Worm (Caenorhabditis elegans) whole organism, L2 larva: Measurements from ENCODE around the gene ZK673.6.

Source experiments
- C34F6.9 ChIP-seq: fragments of 150-350 bp; optimal IDR thresholded peaks from 2 replicates; lab custom pipeline; 2014; ENCODE audit warnings: missing biosample characterization, missing genetic modification characterization
- F13H6.1 ChIP-seq: sonication (generic microtip); optimal IDR thresholded peaks from 2 replicates; lab custom pipeline; 2016; ENCODE audit warnings: missing genetic modification characterization, missing compliant biosample characterization
- R02D3.7 ChIP-seq: fragments of 150-350 bp; optimal IDR thresholded peaks from 2 replicates; lab custom pipeline; 2014; ENCODE audit warnings: missing biosample characterization, missing genetic modification characterization
- alr-1 ChIP-seq: fragments of 150-350 bp; optimal IDR thresholded peaks from 2 replicates; lab custom pipeline; 2014; ENCODE audit warnings: missing biosample characterization, missing genetic modification characterization
- aly-2 ChIP-seq: fragments of 150-350 bp; optimal IDR thresholded peaks from 2 replicates; lab custom pipeline; 2014; ENCODE audit warnings: missing biosample characterization, missing genetic modification characterization
- ama-1 ChIP-seq: fragments of 150-350 bp; optimal IDR thresholded peaks from 2 replicates; lab custom pipeline; 2018; ENCODE audit warnings: inconsistent platforms
- blmp-1 ChIP-seq: sonication (generic microtip); optimal IDR thresholded peaks from 2 replicates; lab custom pipeline; 2017; ENCODE audit warnings: missing genetic modification characterization, mild to moderate bottlenecking, missing compliant biosample characterization, antibody characterized with exemption, moderate library complexity; ENCODE audit not compliant: insufficient read depth
- ceh-16 ChIP-seq: fragments of 150-350 bp; optimal IDR thresholded peaks from 2 replicates; lab custom pipeline; 2014; ENCODE audit warnings: missing biosample characterization, missing genetic modification characterization
- ceh-82 ChIP-seq: fragments of 150-350 bp; optimal IDR thresholded peaks from 2 replicates; lab custom pipeline; 2014; ENCODE audit warnings: missing biosample characterization, missing genetic modification characterization
- dmd-4 ChIP-seq: sonication (generic microtip); optimal IDR thresholded peaks from 2 replicates; lab custom pipeline; 2017; ENCODE audit warnings: missing biosample characterization, missing genetic modification characterization
- egl-27 ChIP-seq: sonication (generic microtip); optimal IDR thresholded peaks from 3 replicates; lab custom pipeline; 2017; ENCODE audit warnings: missing biosample characterization, missing genetic modification reagents, missing genetic modification characterization
- elt-1 ChIP-seq: fragments of 150-350 bp; optimal IDR thresholded peaks from 2 replicates; lab custom pipeline; 2014; ENCODE audit warnings: missing biosample characterization, missing genetic modification characterization
- fos-1 ChIP-seq: fragments of 150-350 bp; optimal IDR thresholded peaks from 2 replicates; lab custom pipeline; 2014; ENCODE audit warnings: missing biosample characterization, missing genetic modification characterization
- lin-11 ChIP-seq: fragments of 150-350 bp; sonication (generic microtip); optimal IDR thresholded peaks from 2 replicates; lab custom pipeline; 2014; ENCODE audit warnings: missing biosample characterization, missing genetic modification characterization, inconsistent platforms, mixed read lengths
- lin-13 ChIP-seq: fragments of 150-350 bp; optimal IDR thresholded peaks from 2 replicates; lab custom pipeline; 2014; ENCODE audit warnings: missing biosample characterization, missing genetic modification reagents, missing genetic modification characterization
- lin-39 ChIP-seq: fragments of 150-350 bp; optimal IDR thresholded peaks from 2 replicates; lab custom pipeline; 2014; ENCODE audit warnings: missing biosample characterization, missing genetic modification reagents, missing genetic modification characterization
- lsy-2 ChIP-seq, 2 experiments: fragments of 150-350 bp in 1 of 2; sonication (generic microtip) in 1 of 2; optimal IDR thresholded peaks; 2 replicates each; lab custom pipeline; 2014 to 2017; ENCODE audit warnings: missing biosample characterization in 2 of 2, missing genetic modification characterization in 2 of 2
- mab-5 ChIP-seq: fragments of 150-350 bp; optimal IDR thresholded peaks from 2 replicates; lab custom pipeline; 2014; ENCODE audit warnings: missing biosample characterization, missing genetic modification characterization
- mdl-1 ChIP-seq, 2 experiments: fragments of 150-350 bp in 1 of 2; sonication (generic microtip) in 1 of 2; optimal IDR thresholded peaks; 2 replicates each; lab custom pipeline; 2017; ENCODE audit warnings: missing biosample characterization in 2 of 2, missing genetic modification characterization in 2 of 2
- nhr-10 ChIP-seq: sonication (generic microtip); optimal IDR thresholded peaks from 2 replicates; lab custom pipeline; 2017; ENCODE audit warnings: missing biosample characterization, missing genetic modification characterization
- nhr-12 ChIP-seq: fragments of 150-350 bp; optimal IDR thresholded peaks from 2 replicates; lab custom pipeline; 2014; ENCODE audit warnings: missing biosample characterization, missing genetic modification characterization
- nhr-129 ChIP-seq: fragments of 150-350 bp; optimal IDR thresholded peaks from 2 replicates; lab custom pipeline; 2014; ENCODE audit warnings: missing biosample characterization, missing genetic modification characterization
- nhr-23 ChIP-seq: fragments of 150-350 bp; optimal IDR thresholded peaks from 2 replicates; lab custom pipeline; 2014; ENCODE audit warnings: missing biosample characterization, missing genetic modification reagents, missing genetic modification characterization
- nhr-237 ChIP-seq: fragments of 150-350 bp; optimal IDR thresholded peaks from 2 replicates; lab custom pipeline; 2014; ENCODE audit warnings: missing biosample characterization, missing genetic modification characterization
- nhr-25 ChIP-seq: fragments of 150-350 bp; sonication (generic microtip); optimal IDR thresholded peaks from 3 replicates; lab custom pipeline; 2014; ENCODE audit warnings: missing biosample characterization, missing genetic modification characterization
- nhr-6 ChIP-seq: fragments of 150-350 bp; optimal IDR thresholded peaks from 2 replicates; lab custom pipeline; 2014; ENCODE audit warnings: missing biosample characterization, missing genetic modification characterization
- peb-1 ChIP-seq: fragments of 150-350 bp; optimal IDR thresholded peaks from 2 replicates; lab custom pipeline; 2014; ENCODE audit warnings: missing biosample characterization, missing genetic modification characterization
- sem-4 ChIP-seq: fragments of 150-350 bp; optimal IDR thresholded peaks from 2 replicates; lab custom pipeline; 2014; ENCODE audit warnings: missing biosample characterization, missing genetic modification reagents, missing genetic modification characterization
- skn-1 ChIP-seq: sonication (generic microtip); optimal IDR thresholded peaks from 2 replicates; lab custom pipeline; 2017; ENCODE audit warnings: missing biosample characterization, missing genetic modification characterization
- sma-9 ChIP-seq, 2 experiments: fragments of 150-350 bp in 1 of 2; sonication (generic microtip) in 1 of 2; optimal IDR thresholded peaks; 2 replicates each; lab custom pipeline; 2014 to 2016; ENCODE audit warnings: missing genetic modification characterization in 2 of 2, mild to moderate bottlenecking in 1 of 2, missing biosample characterization in 1 of 2, missing compliant biosample characterization in 1 of 2, missing genetic modification reagents in 1 of 2, moderate library complexity in 1 of 2
- snpc-4 ChIP-seq: fragments of 150-350 bp; optimal IDR thresholded peaks from 2 replicates; lab custom pipeline; 2014; ENCODE audit warnings: missing biosample characterization, missing genetic modification characterization
- unc-55 ChIP-seq: fragments of 150-350 bp; sonication (generic microtip); optimal IDR thresholded peaks from 3 replicates; lab custom pipeline; 2014; ENCODE audit warnings: missing biosample characterization, missing genetic modification reagents, missing genetic modification characterization
- unc-62 ChIP-seq: fragments of 150-350 bp; optimal IDR thresholded peaks from 2 replicates; lab custom pipeline; 2014; ENCODE audit warnings: missing biosample characterization, missing genetic modification reagents, missing genetic modification characterization
- zag-1 ChIP-seq: fragments of 150-350 bp; optimal IDR thresholded peaks from 2 replicates; lab custom pipeline; 2014; ENCODE audit warnings: missing biosample characterization, missing genetic modification characterization
- ztf-1 ChIP-seq: fragments of 200-800 bp; sonication (Bioruptor generic); conservative IDR thresholded peaks from 2 replicates; pipeline ENCODE4 v1.3.6; 2022; ENCODE audit warnings: missing genetic modification characterization, missing compliant biosample characterization
- ztf-11 ChIP-seq: sonication (generic microtip); optimal IDR thresholded peaks from 2 replicates; lab custom pipeline; 2017; ENCODE audit warnings: missing biosample characterization, missing genetic modification characterization
- ztf-4 ChIP-seq: fragments of 150-350 bp; optimal IDR thresholded peaks from 2 replicates; lab custom pipeline; 2014; ENCODE audit warnings: missing biosample characterization, missing genetic modification characterization

Gene ZK673.6

DNA sequence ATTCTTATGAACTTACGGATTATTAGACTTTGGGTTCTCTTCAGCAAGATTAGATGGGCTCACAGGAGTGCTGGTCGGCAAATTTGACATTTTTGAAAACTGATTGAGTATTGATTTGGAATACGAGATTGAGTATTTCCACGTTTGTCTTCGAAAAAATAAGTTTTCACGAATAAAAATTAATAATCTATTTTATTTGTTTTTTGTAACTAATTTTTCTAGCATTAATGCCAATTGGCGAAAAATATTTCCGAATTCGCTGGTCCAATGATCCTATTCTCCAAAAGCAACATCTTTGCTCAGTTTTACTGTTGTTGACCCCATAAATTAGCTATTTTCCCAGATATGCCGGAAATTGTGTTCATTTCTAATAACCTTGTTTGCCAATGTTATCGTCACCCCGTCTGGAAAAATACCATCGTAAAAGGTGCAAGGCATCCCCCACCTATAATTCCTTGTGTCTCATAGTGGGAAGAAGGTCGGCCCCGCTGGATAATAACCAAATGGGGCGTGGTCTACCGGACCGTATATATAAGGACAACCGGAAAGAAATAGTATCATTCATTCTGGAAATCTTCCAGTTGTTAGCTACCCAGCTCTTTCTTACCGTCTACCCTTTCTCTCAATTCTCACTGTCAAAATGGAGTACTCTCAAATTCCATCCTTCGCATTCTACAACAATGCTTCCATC is at the start of gene ZK673.6, which contains the start of gene sdz-37:
TSS of gene ZK673.6 (minus strand) at position 101 of the 691 bp plus-strand sequence.
TSS of gene sdz-37 (plus strand) at position 641 of the 691 bp plus-strand sequence.
- TF ChIP-seq elt-1 (tag; lab: Kevin White, UChicago) (no peak), lsy-2 (tag; optimal IDR thresholded peaks at IDR 0.05; lab: Kevin White, UChicago) (no peak), nhr-10 (no peak), mdl-1 (tag; optimal IDR thresholded peaks at IDR 0.05; lab: Kevin White, UChicago) (no peak), ztf-1 (GFP tag; lab: Robert Waterston, UW) (no peak), F13H6.1 (tag; lab: Kevin White, UChicago) (no peak), ztf-4 (tag; lab: Kevin White, UChicago) (no peak)
- TF ChIP-seq, all 48 proteins: peak for 0

ce11 chrII:10513377-10513776 is 49.2 kb upstream of the ZK673.6 start:
- TF ChIP-seq nhr-23 (no peak), alr-1 (no peak), mdl-1 (tag; optimal IDR thresholded peaks at IDR 0.05; lab: Kevin White, UChicago) (no peak), skn-1 (tag; lab: Kevin White, UChicago) (no peak), aly-2 (no peak), lin-39 (tag; lab: Kevin White, UChicago) (no peak), zag-1 (no peak), fos-1 (no peak), mab-5 (no peak), peb-1 (tag; lab: Kevin White, UChicago) (no peak), nhr-237 (no peak), lin-11 (tag; lab: Kevin White, UChicago) (no peak)
- TF ChIP-seq, all 48 proteins: peak for 0

DNA sequence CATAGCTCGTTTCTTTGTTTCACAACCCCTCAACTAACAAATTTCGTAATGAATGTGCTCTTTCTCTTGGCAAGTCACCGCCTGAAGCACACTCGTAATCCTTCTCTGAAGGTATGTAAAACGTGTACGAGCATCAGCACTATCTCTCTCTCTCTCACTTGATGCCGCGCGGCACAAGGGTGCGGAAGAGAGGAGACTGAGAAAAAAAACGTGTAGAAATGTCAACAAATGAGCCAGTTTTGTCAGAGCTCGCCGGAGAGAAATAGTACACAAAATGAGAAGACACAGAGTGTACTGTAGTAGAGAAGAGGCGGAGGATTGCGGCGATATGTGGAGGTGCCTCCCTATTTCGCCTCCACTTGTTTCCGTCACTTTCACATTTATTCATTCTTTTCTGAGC is 46.1 kb upstream of the ZK673.6 start, which contains the start of gene F59B10.3:
TSS of gene F59B10.3 (plus strand) at position 301 of the 400 bp plus-strand sequence.
- TF ChIP-seq nhr-10 (no peak), F13H6.1 (tag; lab: Kevin White, UChicago) (peak; percentile 25)

DNA sequence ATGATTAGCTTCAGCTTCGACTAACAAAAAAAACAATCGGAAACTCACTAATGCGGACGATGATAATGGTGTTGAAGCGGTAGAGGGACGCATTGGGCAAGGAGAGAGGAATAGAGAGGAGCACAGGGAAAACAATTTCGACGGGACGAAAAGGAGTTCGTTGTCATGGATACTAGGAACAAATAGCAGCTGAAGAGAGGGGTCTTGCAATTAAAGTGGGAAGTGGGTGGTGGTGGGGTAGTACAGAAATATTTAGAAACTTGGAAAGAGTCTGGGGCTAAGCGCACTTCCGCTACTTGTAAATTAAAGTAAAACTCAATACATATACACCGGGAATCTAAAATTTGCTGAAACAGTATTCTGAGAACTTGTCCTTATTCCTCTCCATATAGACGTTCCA is 45.6 kb upstream of the ZK673.6 start, which contains the start of gene F59B10.2:
TSS of gene F59B10.2 (minus strand) at position 101 of the 400 bp plus-strand sequence.
- TF ChIP-seq ceh-82 (tag; lab: Kevin White, UChicago) (no peak), egl-27 (tag; lab: Kevin White, UChicago) (no peak), peb-1 (tag; lab: Kevin White, UChicago) (no peak), nhr-237 (no peak), alr-1 (no peak), unc-55 (no peak), mab-5 (no peak), lin-13 (GFP tag; lab: Kevin White, UChicago) (no peak), zag-1 (no peak), nhr-23 (no peak), ztf-11 (tag; lab: Kevin White, UChicago) (no peak)

DNA sequence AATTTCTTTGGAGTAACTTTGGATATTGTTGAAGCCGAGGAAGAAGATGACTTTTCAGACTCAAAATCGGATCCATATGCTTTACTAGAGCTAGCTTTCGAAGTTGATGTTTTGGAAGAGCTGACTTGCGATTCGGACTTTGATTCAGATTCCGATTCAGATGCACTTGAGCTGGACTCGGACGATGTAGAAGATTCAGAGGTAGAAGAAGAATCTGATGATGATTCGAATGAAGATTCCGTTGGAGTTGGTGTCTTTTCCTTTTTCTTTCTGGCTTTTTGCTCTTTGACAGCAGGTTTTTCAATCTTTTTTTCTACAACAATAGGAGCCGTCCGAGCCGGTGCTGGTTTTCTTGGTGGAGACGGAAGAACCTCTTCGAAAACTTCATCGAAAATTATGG is 43.8 kb upstream of the ZK673.6 start:
- no peak for TF ChIP-seq dmd-4 (tag; lab: Kevin White, UChicago)
- no peak for TF ChIP-seq skn-1 (tag; lab: Kevin White, UChicago)
- no peak for TF ChIP-seq lin-13 (GFP tag; lab: Kevin White, UChicago)

DNA sequence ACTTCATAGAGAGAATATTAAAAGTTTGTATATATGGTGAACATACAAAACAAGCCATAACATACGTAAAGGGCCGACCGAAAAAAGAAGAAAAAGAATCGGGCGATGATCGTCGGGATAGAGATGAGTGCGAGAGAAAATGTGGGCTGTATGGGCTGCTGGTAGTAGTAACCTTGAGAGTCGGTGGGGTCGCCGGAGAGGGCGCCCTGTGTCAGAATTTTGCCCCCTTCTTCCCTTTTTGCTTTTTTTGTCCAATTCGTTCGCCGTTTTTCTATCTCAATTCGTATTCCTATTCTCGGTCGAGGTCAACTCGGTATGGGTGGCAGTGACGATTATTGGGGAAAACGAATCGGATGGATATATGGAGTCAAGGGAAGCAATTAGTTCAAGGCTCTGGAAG is 41.8 kb upstream of the ZK673.6 start:
- TF ChIP-seq sma-9 (GFP tag; optimal IDR thresholded peaks at IDR 0.05; lab: Kevin White, UChicago) (peak; percentile 33), sma-9 (tag; optimal IDR thresholded peaks at IDR 0.05; lab: Kevin White, UChicago) (no peak), ama-1 (lab: Kevin White, UChicago) (no peak), nhr-25 (tag; lab: Kevin White, UChicago) (peak; percentile 1), lsy-2 (tag; optimal IDR thresholded peaks at IDR 0.05; lab: Kevin White, UChicago) (no peak), ceh-16 (tag; lab: Kevin White, UChicago) (peak; percentile 25)
- TF ChIP-seq, all 48 proteins: peak for 3

DNA sequence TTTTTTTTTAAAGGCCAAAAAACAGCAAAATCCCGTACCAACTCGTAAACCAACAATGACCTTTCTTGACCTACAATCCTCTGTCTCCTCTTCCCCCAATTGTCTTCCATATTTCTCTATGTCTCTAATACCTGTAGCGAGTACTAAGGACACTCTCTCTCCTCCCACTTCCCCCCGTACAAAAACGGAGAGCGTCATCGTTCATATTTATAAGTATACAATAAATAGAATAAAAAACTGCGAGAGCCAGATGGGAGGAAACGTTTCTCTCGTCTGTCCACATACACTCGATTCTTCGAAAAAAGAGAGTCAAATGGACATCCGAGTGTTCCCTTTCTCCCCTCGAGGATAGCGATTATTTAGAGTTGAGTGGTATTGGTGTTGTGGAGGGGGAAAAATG is 40.6 kb upstream of the ZK673.6 start:
- TF ChIP-seq egl-27 (tag; lab: Kevin White, UChicago) = peak; percentile 14
- peak; percentile 44 for TF ChIP-seq sma-9 (GFP tag; optimal IDR thresholded peaks at IDR 0.05; lab: Kevin White, UChicago)
- TF ChIP-seq sma-9 (tag; optimal IDR thresholded peaks at IDR 0.05; lab: Kevin White, UChicago) = no peak
- TF ChIP-seq unc-62 (GFP tag; lab: Kevin White, UChicago) = no peak
- no peak for TF ChIP-seq zag-1
- TF ChIP-seq C34F6.9 (tag; lab: Kevin White, UChicago) = peak; percentile 23
- no peak for TF ChIP-seq lin-13 (GFP tag; lab: Kevin White, UChicago)
- no peak for TF ChIP-seq nhr-12 (tag; lab: Kevin White, UChicago)
- peak; percentile 30 for TF ChIP-seq F13H6.1 (tag; lab: Kevin White, UChicago)
- peak; percentile 0 for TF ChIP-seq sem-4
- TF ChIP-seq unc-55 = peak; percentile 13
- TF ChIP-seq nhr-6 (tag; lab: Kevin White, UChicago) = peak; percentile 25
- TF ChIP-seq nhr-25 (tag; lab: Kevin White, UChicago) = peak; percentile 3
- no peak for TF ChIP-seq snpc-4 (tag; lab: Kevin White, UChicago)
- TF ChIP-seq ztf-11 (tag; lab: Kevin White, UChicago) = no peak
- TF ChIP-seq nhr-129 (tag; lab: Kevin White, UChicago) = no peak
- TF ChIP-seq R02D3.7 (tag; lab: Kevin White, UChicago) = no peak
- no peak for TF ChIP-seq blmp-1 (tag; lab: Kevin White, UChicago)
